Fruit fly (Drosophila melanogaster): Measurements from ENCODE around the gene CG43220.

The CG43220 gene

DNA sequence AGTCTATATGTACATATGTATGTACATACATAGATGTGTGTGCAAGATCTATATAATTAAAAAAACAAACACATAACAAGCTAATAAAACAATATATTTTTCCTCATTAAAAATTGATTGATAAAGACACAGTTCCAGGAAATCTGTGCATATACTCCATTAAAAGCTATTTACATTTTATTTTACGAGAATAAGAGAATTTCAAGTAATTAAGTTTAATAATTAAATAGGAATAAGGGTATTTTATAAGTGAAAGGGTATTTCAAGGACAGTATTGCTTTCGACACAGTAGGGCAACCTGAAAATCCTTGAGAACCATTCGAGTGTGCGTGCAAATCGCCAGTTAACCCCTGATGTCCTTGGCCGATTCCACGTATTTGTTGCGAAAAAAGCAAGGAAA lies 33.7 kb upstream of the CG43220 start, which contains the start of gene CG5050:
Gene CG5050 (plus strand): TSS at position 301 of the 400 bp plus-strand sequence.
- no peak for TF ChIP-seq tup (GFP tag; optimal IDR thresholded peaks at IDR 0.05)
- TF ChIP-seq Usf (GFP tag; optimal IDR thresholded peaks at IDR 0.05), result no peak
- no peak for TF ChIP-seq CG7928 (GFP tag; optimal IDR thresholded peaks at IDR 0.05)
- no peak for TF ChIP-seq CG7271 (tag; optimal IDR thresholded peaks at IDR 0.05)
- no peak for TF ChIP-seq dysf (GFP tag; IDR thresholded peaks at IDR 0.05)
- no peak for TF ChIP-seq row (GFP tag; IDR thresholded peaks at IDR 0.05)
- TF ChIP-seq nmo (GFP tag; optimal IDR thresholded peaks at IDR 0.05), result no peak

DNA sequence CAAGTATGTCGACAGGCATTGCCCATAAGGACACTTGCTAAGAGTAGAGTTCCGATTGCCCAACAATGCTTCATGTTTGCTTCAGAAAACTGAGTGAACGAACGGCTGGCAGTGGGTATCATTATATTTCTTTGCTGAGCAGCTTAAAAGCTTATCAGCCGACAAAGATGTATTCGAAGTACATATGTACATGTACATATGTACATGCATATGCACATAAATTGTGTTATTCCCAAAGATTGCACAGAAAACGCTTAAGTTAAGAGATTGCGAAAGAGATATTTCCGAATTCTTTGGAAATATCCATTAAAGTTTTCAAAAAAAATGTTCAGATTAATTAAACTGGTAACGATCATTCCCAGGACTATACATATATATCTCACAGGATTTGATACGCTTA lies 30.5 kb upstream of the CG43220 start, which contains the start of gene SPH93:
Gene SPH93 (minus strand): TSS at position 101 of the 400 bp plus-strand sequence.
- TF ChIP-seq CG6791 (GFP tag; IDR thresholded peaks at IDR 0.05; ENCODE audit: partially characterized antibody) (no peak), HmgZ (tag; optimal IDR thresholded peaks at IDR 0.05) (no peak), pzg (GFP tag; optimal IDR thresholded peaks at IDR 0.05) (no peak), Atf-2 (GFP tag; optimal IDR thresholded peaks at IDR 0.05) (no peak), hkb (optimal IDR thresholded peaks at IDR 0.05) (no peak), hkb (GFP tag; IDR thresholded peaks at IDR 0.05) (no peak), lov (optimal IDR thresholded peaks at IDR 0.05) (no peak), lov (GFP tag; IDR thresholded peaks at IDR 0.05) (no peak), CG1647 (GFP tag; optimal IDR thresholded peaks at IDR 0.05) (no peak), CG11247 (GFP tag; IDR thresholded peaks at IDR 0.05) (no peak), gt (GFP tag; IDR thresholded peaks at IDR 0.05) (no peak), insv (GFP tag; optimal IDR thresholded peaks at IDR 0.05) (no peak), CG1233 (GFP tag; optimal IDR thresholded peaks at IDR 0.05) (no peak), her (GFP tag; optimal IDR thresholded peaks at IDR 0.05) (no peak), en (GFP tag; optimal IDR thresholded peaks at IDR 0.05) (no peak), Dfd (GFP tag; optimal IDR thresholded peaks at IDR 0.05) (no peak), CG8281 (tag; optimal IDR thresholded peaks at IDR 0.05) (no peak), unpg (GFP tag; optimal IDR thresholded peaks at IDR 0.05) (no peak), CG4424 (GFP tag; optimal IDR thresholded peaks at IDR 0.05) (no peak)

DNA sequence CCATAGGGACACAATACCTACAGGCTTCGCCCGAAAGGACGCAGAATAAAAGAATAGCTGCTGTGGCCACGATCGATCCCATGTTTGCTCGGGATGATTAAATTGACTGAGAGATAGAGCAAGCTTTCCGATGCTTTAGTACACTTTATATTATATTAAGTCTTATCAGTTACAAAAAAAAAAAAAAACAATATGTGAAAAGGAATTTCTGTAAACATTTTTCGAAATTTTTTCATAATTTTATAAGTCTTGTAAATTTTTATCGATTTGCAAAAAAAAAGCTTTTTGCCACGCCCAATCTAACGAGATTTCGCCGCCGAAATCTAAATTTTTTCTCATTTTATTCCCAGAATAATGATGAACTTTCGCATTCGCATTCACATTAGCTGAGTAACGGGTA lies 28.4 kb upstream of the CG43220 start, which contains the start of gene CG18563:
Gene CG18563 (minus strand): TSS at position 101 of the 400 bp plus-strand sequence.
- TF ChIP-seq nerfin-1 (tag; optimal IDR thresholded peaks at IDR 0.05), result no peak
- no peak for TF ChIP-seq gsb-n (tag; optimal IDR thresholded peaks at IDR 0.05)
- no peak for TF ChIP-seq pnt (GFP tag; optimal IDR thresholded peaks at IDR 0.05)
- TF ChIP-seq D19B (GFP tag; optimal IDR thresholded peaks at IDR 0.05), result no peak

DNA sequence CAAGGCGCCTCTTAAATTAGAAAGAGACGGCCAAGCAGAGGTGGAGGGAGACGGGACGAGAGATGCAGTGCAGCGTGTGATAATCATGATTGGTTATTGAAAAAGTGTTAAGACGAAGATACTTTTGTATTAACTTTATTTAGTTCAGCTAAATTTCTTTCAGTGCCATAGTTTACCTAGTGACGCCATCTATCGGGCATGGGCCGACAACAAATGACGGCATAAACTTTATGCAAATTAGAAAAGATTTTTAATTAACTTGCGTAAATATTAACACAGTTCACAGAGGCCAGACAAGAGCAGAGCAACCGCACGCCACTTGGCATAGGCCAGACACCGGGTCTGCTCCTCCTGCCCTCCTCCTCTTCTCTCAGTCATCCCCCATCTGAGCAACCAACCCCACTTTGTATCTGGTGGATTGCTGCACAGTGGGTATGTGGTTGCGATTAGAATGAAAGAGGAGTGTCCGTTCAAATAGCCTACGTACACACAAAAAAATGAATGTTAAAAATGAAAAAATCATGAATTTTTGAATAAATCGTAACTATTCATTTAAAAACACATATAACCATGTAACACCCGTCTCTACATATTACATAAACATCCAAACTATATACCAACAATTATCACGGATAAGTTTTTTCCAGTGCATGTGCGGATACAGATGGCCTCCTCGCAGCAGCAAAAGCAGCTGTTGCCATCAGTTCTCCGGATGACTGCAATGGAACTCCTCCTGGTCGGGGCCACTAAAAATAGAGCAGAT lies 20.3 kb upstream of the CG43220 start:
- TF ChIP-seq otp (GFP tag; IDR thresholded peaks at IDR 0.05), result peak; percentile 41; the same call in 1 of the 3 replicates
- TF ChIP-seq Adf1 (GFP tag; IDR thresholded peaks at IDR 0.05), result peak; percentile 43; the same call in 1 of the 2 replicates
- TF ChIP-seq CG10565 (GFP tag; optimal IDR thresholded peaks at IDR 0.05), result peak; percentile 7
- TF ChIP-seq CG6791 (GFP tag; IDR thresholded peaks at IDR 0.05; ENCODE audit: partially characterized antibody), result no peak
- peak; percentile 73 for TF ChIP-seq CG10209 (GFP tag; optimal IDR thresholded peaks at IDR 0.05)
- peak; percentile 68 for TF ChIP-seq CG5245 (GFP tag; optimal IDR thresholded peaks at IDR 0.05)
- peak; percentile 68 for TF ChIP-seq CG1233 (GFP tag; optimal IDR thresholded peaks at IDR 0.05)
- no peak for TF ChIP-seq hb (GFP tag; IDR thresholded peaks at IDR 0.05; ENCODE audit: partially characterized antibody)
- TF ChIP-seq H15 (GFP tag; IDR thresholded peaks at IDR 0.05), result peak; percentile 71; the same call in 2 of the 3 replicates
- TF ChIP-seq CG17802 (tag; optimal IDR thresholded peaks at IDR 0.05), result peak; percentile 43
- peak; percentile 81 for TF ChIP-seq CG30403 (GFP tag; optimal IDR thresholded peaks at IDR 0.05)
- TF ChIP-seq CG2120 (GFP tag; optimal IDR thresholded peaks at IDR 0.05), result peak; percentile 79
- TF ChIP-seq dpn (GFP tag; optimal IDR thresholded peaks at IDR 0.05), result peak; percentile 76 to 82
- no peak for TF ChIP-seq Usf (GFP tag; optimal IDR thresholded peaks at IDR 0.05)
- TF ChIP-seq eve (GFP tag; optimal IDR thresholded peaks at IDR 0.05), result peak in 1 of 2 experiments; percentile 93
- TF ChIP-seq slbo (GFP tag; IDR thresholded peaks at IDR 0.05), result no peak; the same call in 1 of the 2 replicates
- no peak for TF ChIP-seq pfk (GFP tag; optimal IDR thresholded peaks at IDR 0.05)
- TF ChIP-seq Rx (GFP tag; IDR thresholded peaks at IDR 0.05), result peak; percentile 69
- TF ChIP-seq CG9215 (GFP tag; IDR thresholded peaks at IDR 0.05), result peak; percentile 48; the same call in 1 of the 2 replicates
